Fruit fly (Drosophila melanogaster) whole organism, embryonic: Measurements from ENCODE around the gene Polr3G.

Experiments
- Ada2b ChIP-seq: fragments of 200-800 bp; sonication (Bioruptor generic); IDR thresholded peaks from 2 replicates; pipeline ENCODE4 v1.3.6; 2022; ENCODE audit warnings: missing biosample characterization, missing genetic modification characterization
- Bdp1 ChIP-seq: fragments of 200-800 bp; sonication (Bioruptor generic); optimal IDR thresholded peaks from 3 replicates; lab custom pipeline; 2016; ENCODE audit warnings: missing biosample characterization, missing genetic modification characterization
- CG12769 ChIP-seq: fragments of 200-800 bp; sonication (Bioruptor generic); optimal IDR thresholded peaks from 2 replicates; lab custom pipeline; 2019; ENCODE audit warnings: missing biosample characterization, mild to moderate bottlenecking, missing genetic modification characterization, moderate library complexity
- CG14860 ChIP-seq: fragments of 200-800 bp; sonication (Bioruptor generic); IDR thresholded peaks from 3 replicates; pipeline ENCODE4 v1.3.6; 2022; ENCODE audit warnings: missing biosample characterization, missing genetic modification characterization; ENCODE audit not compliant: partially characterized antibody
- CG17359 ChIP-seq: fragments of 200-800 bp; sonication (Bioruptor generic); optimal IDR thresholded peaks from 3 replicates; lab custom pipeline; 2018; ENCODE audit warnings: missing biosample characterization, mild to moderate bottlenecking, missing genetic modification characterization, moderate library complexity
- CG2129 ChIP-seq: fragments of 200-800 bp; sonication (Bioruptor generic); IDR thresholded peaks from 2 replicates; pipeline ENCODE4 v1.3.6; 2022; ENCODE audit warnings: missing biosample characterization, missing genetic modification characterization; ENCODE audit not compliant: partially characterized antibody
- CG2678 ChIP-seq: fragments of 200-800 bp; sonication (Bioruptor generic); optimal IDR thresholded peaks from 3 replicates; lab custom pipeline; 2019; ENCODE audit warnings: missing biosample characterization, mild to moderate bottlenecking, missing genetic modification characterization, moderate library complexity
- CG33213 ChIP-seq: fragments of 200-800 bp; sonication (Bioruptor generic); optimal IDR thresholded peaks from 3 replicates; lab custom pipeline; 2016; ENCODE audit warnings: missing biosample characterization, missing genetic modification characterization
- CG4730 ChIP-seq: fragments of 200-800 bp; sonication (Bioruptor generic); IDR thresholded peaks from 2 replicates; pipeline ENCODE4 v1.3.6; 2022; ENCODE audit warnings: missing biosample characterization, missing genetic modification characterization
- CG5953 ChIP-seq: fragments of 200-800 bp; sonication (Bioruptor generic); IDR thresholded peaks from 2 replicates; pipeline ENCODE4 v1.3.6; 2022; ENCODE audit warnings: missing biosample characterization, missing genetic modification characterization
- CG6854 ChIP-seq: fragments of 200-800 bp; sonication (Bioruptor generic); optimal IDR thresholded peaks from 3 replicates; lab custom pipeline; 2017; ENCODE audit warnings: missing biosample characterization, mild to moderate bottlenecking, missing genetic modification characterization
- CG7928 ChIP-seq: fragments of 200-800 bp; sonication (Bioruptor generic); optimal IDR thresholded peaks from 2 replicates; lab custom pipeline; 2017; ENCODE audit warnings: missing biosample characterization, mild to moderate bottlenecking, missing genetic modification characterization
- CG8478 ChIP-seq: fragments of >200 bp; optimal IDR thresholded peaks from 2 replicates; lab custom pipeline; 2018
- CG8944 ChIP-seq: fragments of 200-800 bp; sonication (Bioruptor generic); optimal IDR thresholded peaks from 3 replicates; lab custom pipeline; 2016; ENCODE audit warnings: missing biosample characterization, missing genetic modification characterization
- D ChIP-seq, 2 experiments: fragments of 200-800 bp in 1 of 2; fragments of >200 bp in 1 of 2; sonication (Bioruptor generic) in 1 of 2; optimal IDR thresholded peaks; 2 replicates in 1 of 2; 3 replicates in 1 of 2; lab custom pipeline; 2017; ENCODE audit warnings: mild to moderate bottlenecking in 1 of 2, missing biosample characterization in 1 of 2, missing genetic modification characterization in 1 of 2, missing genetic modification reagents in 1 of 2
- D19A ChIP-seq: fragments of 200-800 bp; optimal IDR thresholded peaks from 3 replicates; lab custom pipeline; 2019; ENCODE audit warnings: missing biosample characterization, mild to moderate bottlenecking, missing genetic modification characterization, moderate library complexity
- E2f1 ChIP-seq: fragments of 200-800 bp; sonication (Bioruptor generic); IDR thresholded peaks from 2 replicates; pipeline ENCODE4 v1.3.6; 2022; ENCODE audit warnings: missing biosample characterization, missing genetic modification characterization
- HLH3B ChIP-seq: fragments of 200-800 bp; sonication (Bioruptor generic); IDR thresholded peaks from 2 replicates; pipeline ENCODE4 v1.3.6; 2022; ENCODE audit warnings: missing biosample characterization, missing genetic modification characterization
- Jarid2 ChIP-seq: fragments of 200-800 bp; sonication (Bioruptor generic); optimal IDR thresholded peaks from 3 replicates; lab custom pipeline; 2017; ENCODE audit warnings: mild to moderate bottlenecking, missing biosample characterization, missing genetic modification reagents, missing genetic modification characterization
- Lim3 ChIP-seq: fragments of 200-800 bp; sonication (Bioruptor generic); IDR thresholded peaks from 2 replicates; pipeline ENCODE4 v1.3.6; 2022; ENCODE audit warnings: missing biosample characterization, missing genetic modification characterization
- Med ChIP-seq: fragments of 200-800 bp; sonication (Bioruptor generic); peaks from one replicate; lab custom pipeline; 2016; ENCODE audit warnings: missing biosample characterization, missing genetic modification characterization, mild to moderate bottlenecking, inconsistent platforms, moderate library complexity
- NC2β ChIP-seq: fragments of 200-800 bp; sonication (Bioruptor generic); optimal IDR thresholded peaks from 2 replicates; lab custom pipeline; 2016; ENCODE audit warnings: missing biosample characterization, missing genetic modification characterization
- NFAT ChIP-seq: fragments of 200-800 bp; sonication (Bioruptor generic); IDR thresholded peaks from 2 replicates; pipeline ENCODE4 v1.3.6; 2022; ENCODE audit warnings: missing biosample characterization, missing genetic modification characterization
- Rx ChIP-seq: fragments of 200-800 bp; sonication (Bioruptor generic); IDR thresholded peaks from 2 replicates; pipeline ENCODE4 v1.3.6; 2022; ENCODE audit warnings: missing biosample characterization, missing genetic modification characterization
- Scr ChIP-seq: fragments of 200-800 bp; sonication (Bioruptor generic); IDR thresholded peaks from 2 replicates; pipeline ENCODE4 v1.3.6; 2022; ENCODE audit warnings: missing biosample characterization, missing genetic modification characterization; ENCODE audit not compliant: partially characterized antibody
- Side ChIP-seq: fragments of 200-800 bp; sonication (Bioruptor generic); optimal IDR thresholded peaks from 2 replicates; lab custom pipeline; 2016; ENCODE audit warnings: missing biosample characterization, missing genetic modification characterization
- Trl ChIP-seq, 3 experiments: fragments of >200 bp in 2 of 3; fragments of 200-800 bp in 1 of 3; sonication (Bioruptor generic) in 1 of 3; optimal IDR thresholded peaks; 2 replicates in 1 of 3; 3 replicates in 2 of 3; lab custom pipeline; 2016 to 2017; ENCODE audit warnings: missing biosample characterization in 1 of 3, missing genetic modification characterization in 1 of 3
- ab ChIP-seq: fragments of 200-800 bp; sonication (Bioruptor generic); optimal IDR thresholded peaks from 2 replicates; lab custom pipeline; 2016; ENCODE audit warnings: missing biosample characterization, missing genetic modification characterization
- cg ChIP-seq: fragments of 200-800 bp; sonication (Bioruptor generic); optimal IDR thresholded peaks from 3 replicates; lab custom pipeline; 2019; ENCODE audit warnings: missing biosample characterization, mild to moderate bottlenecking, missing genetic modification characterization, moderate library complexity
- corto ChIP-seq: fragments of 200-800 bp; sonication (Bioruptor generic); optimal IDR thresholded peaks from 2 replicates; lab custom pipeline; 2016; ENCODE audit warnings: missing biosample characterization, mild to moderate bottlenecking, missing genetic modification characterization, moderate library complexity
- crol ChIP-seq: fragments of 200-800 bp; sonication (Bioruptor generic); IDR thresholded peaks from 2 replicates; pipeline ENCODE4 v1.3.6; 2022; ENCODE audit warnings: missing biosample characterization, missing genetic modification characterization
- disco-r ChIP-seq: fragments of 200-800 bp; sonication (Bioruptor generic); optimal IDR thresholded peaks from 2 replicates; lab custom pipeline; 2016; ENCODE audit warnings: missing biosample characterization, missing genetic modification characterization
- dm ChIP-seq: fragments of 200-800 bp; sonication (Bioruptor generic); optimal IDR thresholded peaks from 3 replicates; lab custom pipeline; 2016; ENCODE audit warnings: missing biosample characterization, missing genetic modification characterization
- fd102C ChIP-seq: fragments of 200-800 bp; sonication (Bioruptor generic); optimal IDR thresholded peaks from 2 replicates; lab custom pipeline; 2018; ENCODE audit warnings: missing biosample characterization, mild to moderate bottlenecking, missing genetic modification characterization, moderate library complexity
- gcm2 ChIP-seq: fragments of 200-800 bp; sonication (Bioruptor generic); optimal IDR thresholded peaks from 2 replicates; lab custom pipeline; 2016; ENCODE audit warnings: missing biosample characterization, missing genetic modification characterization
- gsb-n ChIP-seq: fragments of 200-800 bp; sonication (Bioruptor generic); optimal IDR thresholded peaks from 3 replicates; lab custom pipeline; 2018; ENCODE audit warnings: missing biosample characterization, mild to moderate bottlenecking, missing genetic modification characterization
- hkb ChIP-seq, 2 experiments: fragments of 200-800 bp in 1 of 2; fragments of >200 bp in 1 of 2; sonication (Bioruptor generic) in 1 of 2; IDR thresholded peaks in 1 of 2; optimal IDR thresholded peaks in 1 of 2; 2 replicates each; pipeline versions ENCODE4 v1.3.6 to Lab custom; 2017 to 2022; ENCODE audit warnings: missing biosample characterization in 1 of 2, missing genetic modification characterization in 1 of 2
- inv ChIP-seq: fragments of 200-800 bp; sonication (Bioruptor generic); IDR thresholded peaks from 2 replicates; pipeline ENCODE4 v1.3.6; 2022; ENCODE audit warnings: missing biosample characterization, missing genetic modification characterization; ENCODE audit not compliant: partially characterized antibody
- jing ChIP-seq: fragments of 200-800 bp; sonication (Bioruptor generic); optimal IDR thresholded peaks from 2 replicates; lab custom pipeline; 2018; ENCODE audit warnings: missing biosample characterization, mild to moderate bottlenecking, missing genetic modification characterization
- klu ChIP-seq: fragments of 200-800 bp; sonication (Bioruptor generic); IDR thresholded peaks from 2 replicates; pipeline ENCODE4 v1.3.6; 2022; ENCODE audit warnings: missing biosample characterization, missing genetic modification characterization
- lab ChIP-seq: fragments of 200-800 bp; sonication (Bioruptor generic); optimal IDR thresholded peaks from 3 replicates; lab custom pipeline; 2017; ENCODE audit warnings: missing biosample characterization, missing genetic modification characterization, mild to moderate bottlenecking, moderate library complexity, missing genetic modification reagents
- pfk ChIP-seq: fragments of 200-800 bp; sonication (Bioruptor generic); optimal IDR thresholded peaks from 2 replicates; lab custom pipeline; 2018; ENCODE audit warnings: missing biosample characterization, mild to moderate bottlenecking, missing genetic modification characterization, moderate library complexity
- pum ChIP-seq: fragments of 200-800 bp; sonication (Bioruptor generic); optimal IDR thresholded peaks from 2 replicates; lab custom pipeline; 2016; ENCODE audit warnings: missing biosample characterization, missing genetic modification characterization
- ro ChIP-seq: fragments of 200-800 bp; sonication (Bioruptor generic); IDR thresholded peaks from 2 replicates; pipeline ENCODE4 v1.3.6; 2022; ENCODE audit warnings: missing biosample characterization, missing genetic modification characterization
- scrt ChIP-seq: fragments of 200-800 bp; sonication (Bioruptor generic); optimal IDR thresholded peaks from 2 replicates; lab custom pipeline; 2018; ENCODE audit warnings: missing biosample characterization, mild to moderate bottlenecking, missing genetic modification characterization, moderate library complexity
- seq ChIP-seq: fragments of 200-800 bp; sonication (Bioruptor generic); IDR thresholded peaks from 2 replicates; pipeline ENCODE4 v1.3.6; 2022; ENCODE audit warnings: missing biosample characterization, missing genetic modification characterization
- ssp ChIP-seq: fragments of 200-800 bp; sonication (Bioruptor generic); IDR thresholded peaks from 2 replicates; pipeline ENCODE4 v1.3.6; 2022; ENCODE audit warnings: missing biosample characterization, missing genetic modification characterization
- trh ChIP-seq: fragments of 200-800 bp; sonication (Bioruptor generic); optimal IDR thresholded peaks from 2 replicates; lab custom pipeline; 2016; ENCODE audit warnings: missing biosample characterization, missing genetic modification characterization
- unc-4 ChIP-seq: fragments of 200-800 bp; sonication (Bioruptor generic); IDR thresholded peaks from 2 replicates; pipeline ENCODE4 v1.3.6; 2022; ENCODE audit warnings: missing biosample characterization, missing genetic modification characterization; ENCODE audit not compliant: partially characterized antibody
- z ChIP-seq: fragments of 200-800 bp; sonication (Bioruptor generic); IDR thresholded peaks from 3 replicates; pipeline ENCODE4 v1.3.6; 2022; ENCODE audit warnings: missing biosample characterization, missing genetic modification characterization

Gene Polr3G

DNA sequence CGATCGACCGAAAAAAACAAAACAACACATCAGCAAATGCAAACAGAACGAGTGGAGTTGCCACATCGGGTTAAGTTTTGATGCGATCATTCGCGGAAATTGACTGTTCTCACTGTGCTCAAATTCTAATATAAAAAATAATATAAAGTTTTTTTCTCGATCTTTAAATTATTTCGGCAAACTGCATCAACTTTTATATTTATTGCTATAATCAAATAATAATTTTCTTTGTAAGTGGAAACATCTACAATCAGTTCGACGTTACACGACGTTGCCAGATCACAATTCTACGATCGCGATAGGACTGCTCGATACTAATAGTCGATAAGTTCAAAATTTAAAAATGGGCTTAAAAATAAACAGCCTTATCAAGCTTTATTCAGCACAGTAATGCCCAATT, 1.8 kb upstream of the Polr3G start, which contains the start of gene Gorab (continued):
- TF ChIP-seq z (GFP tag; lab: Robert Waterston, UW): no peak
- no peak for TF ChIP-seq disco-r (GFP tag; lab: Kevin White, UChicago)
- peak; percentile 87 for TF ChIP-seq lab (GFP tag; lab: Kevin White, UChicago)
- TF ChIP-seq klu (GFP tag; lab: Robert Waterston, UW): peak; percentile 92
- peak; percentile 80 for TF ChIP-seq CG33213
- peak; percentile 32 for TF ChIP-seq scrt (GFP tag; lab: Kevin White, UChicago)
- TF ChIP-seq ro (GFP tag; lab: Robert Waterston, UW): peak; percentile 89
- TF ChIP-seq trh (GFP tag; lab: Kevin White, UChicago): peak; percentile 72
- TF ChIP-seq pum: peak; percentile 60
- TF ChIP-seq D (optimal IDR thresholded peaks at IDR 0.05; lab: Kevin White, UChicago): no peak
- TF ChIP-seq D (GFP tag; optimal IDR thresholded peaks at IDR 0.05; lab: Kevin White, UChicago): peak; percentile 78
- peak; percentile 81 for TF ChIP-seq corto
- TF ChIP-seq cg: peak; percentile 47
- peak; percentile 96 for TF ChIP-seq ssp (GFP tag; lab: Robert Waterston, UW)
- no peak for TF ChIP-seq CG12769 (tag; lab: Kevin White, UChicago)
- TF ChIP-seq NC2β (GFP tag; lab: Kevin White, UChicago): peak; percentile 65
- no peak for TF ChIP-seq CG6854 (GFP tag; lab: Kevin White, UChicago)
- no peak for TF ChIP-seq CG2129 (GFP tag; lab: Robert Waterston, UW)
- peak; percentile 84 for TF ChIP-seq CG5953 (GFP tag; lab: Robert Waterston, UW)
- no peak for TF ChIP-seq CG8478 (lab: Kevin White, UChicago)
- TF ChIP-seq seq: peak; percentile 90
- TF ChIP-seq D19A (tag; lab: Kevin White, UChicago): peak; percentile 88
- TF ChIP-seq Bdp1 (GFP tag; lab: Kevin White, UChicago): peak; percentile 77
- peak; percentile 69 for TF ChIP-seq dm (GFP tag; lab: Kevin White, UChicago)
- peak; percentile 94 for TF ChIP-seq CG4730
- peak; percentile 85 for TF ChIP-seq CG2678 (tag; lab: Kevin White, UChicago)
- TF ChIP-seq E2f1 (GFP tag; lab: Robert Waterston, UW): peak; percentile 96
- TF ChIP-seq Jarid2: peak; percentile 19
- peak; percentile 57 for TF ChIP-seq Scr
- TF ChIP-seq ab (GFP tag; lab: Kevin White, UChicago): peak; percentile 58
- peak; percentile 48; the same call in 1 of the 2 replicates for TF ChIP-seq unc-4
- TF ChIP-seq CG14860 (GFP tag; lab: Robert Waterston, UW): peak; percentile 38; the same call in 1 of the 3 replicates
- TF ChIP-seq Trl (optimal IDR thresholded peaks at IDR 0.05; lab: Kevin White, UChicago): no peak
- peak; percentile 4 for TF ChIP-seq Trl (GFP tag; optimal IDR thresholded peaks at IDR 0.05; lab: Kevin White, UChicago)
- peak; percentile 76 for TF ChIP-seq CG8944
- peak; percentile 88 for TF ChIP-seq Lim3 (GFP tag; lab: Robert Waterston, UW)
- peak; percentile 88 for TF ChIP-seq CG17359 (tag; lab: Kevin White, UChicago)
- TF ChIP-seq CG7928 (GFP tag; lab: Kevin White, UChicago): peak; percentile 60
- peak; percentile 52 for TF ChIP-seq gsb-n (tag; lab: Kevin White, UChicago)
- no peak for TF ChIP-seq pfk (GFP tag; lab: Kevin White, UChicago)
- TF ChIP-seq HLH3B: peak; percentile 95
- TF ChIP-seq gcm2 (GFP tag; lab: Kevin White, UChicago): peak; percentile 45
- peak; percentile 95 for TF ChIP-seq Med (GFP tag; lab: Kevin White, UChicago)
- peak; percentile 93 for TF ChIP-seq NFAT (GFP tag; lab: Robert Waterston, UW)
- TF ChIP-seq inv (GFP tag; lab: Robert Waterston, UW): peak; percentile 49
- peak; percentile 60 for TF ChIP-seq crol (GFP tag; lab: Robert Waterston, UW)
- TF ChIP-seq hkb (optimal IDR thresholded peaks at IDR 0.05; lab: Kevin White, UChicago): peak; percentile 22
- TF ChIP-seq hkb (GFP tag; IDR thresholded peaks at IDR 0.05; lab: Robert Waterston, UW): peak; percentile 81
- peak; percentile 64 for TF ChIP-seq jing (GFP tag; lab: Kevin White, UChicago)
- no peak for TF ChIP-seq fd102C
- TF ChIP-seq Side (GFP tag; lab: Kevin White, UChicago): no peak
- peak; percentile 90 for TF ChIP-seq Rx
- TF ChIP-seq Ada2b (GFP tag; lab: Robert Waterston, UW): peak; percentile 96
